Fruit fly (Drosophila melanogaster) whole organism, embryonic: ENCODE results near the gene NANS.

Experiments used
- ATbp ChIP-seq: fragments of 200-800 bp; sonication (Bioruptor generic); optimal IDR thresholded peaks from 2 replicates; lab custom pipeline; 2017; ENCODE audit warnings: missing biosample characterization, mild to moderate bottlenecking, missing genetic modification characterization, missing genetic modification reagents
- Antp ChIP-seq: fragments of 200-800 bp; sonication (Bioruptor generic); optimal IDR thresholded peaks from 3 replicates; lab custom pipeline; 2016; ENCODE audit warnings: missing biosample characterization, missing genetic modification characterization
- Bteb2 ChIP-seq: fragments of 200-800 bp; sonication (Bioruptor generic); optimal IDR thresholded peaks from 2 replicates; lab custom pipeline; 2016; ENCODE audit warnings: missing biosample characterization, missing genetic modification characterization
- CG11696 ChIP-seq: fragments of 200-800 bp; sonication (Bioruptor generic); IDR thresholded peaks from 2 replicates; pipeline ENCODE4 v1.3.6; 2022; ENCODE audit warnings: missing biosample characterization, missing genetic modification characterization
- CG12155 ChIP-seq: fragments of 200-800 bp; sonication (Bioruptor generic); optimal IDR thresholded peaks from 3 replicates; lab custom pipeline; 2016; ENCODE audit warnings: missing biosample characterization, missing genetic modification characterization
- CG13624 ChIP-seq: fragments of 200-800 bp; sonication (Bioruptor generic); optimal IDR thresholded peaks from 2 replicates; lab custom pipeline; 2016; ENCODE audit warnings: missing biosample characterization, missing genetic modification characterization
- CG14710 ChIP-seq: fragments of 200-800 bp; sonication (Bioruptor generic); optimal IDR thresholded peaks from 3 replicates; lab custom pipeline; 2019; ENCODE audit warnings: missing biosample characterization, mild to moderate bottlenecking, missing genetic modification characterization, moderate library complexity
- CG17912 ChIP-seq: fragments of 200-800 bp; sonication (Bioruptor generic); optimal IDR thresholded peaks from 2 replicates; lab custom pipeline; 2018; ENCODE audit warnings: missing biosample characterization, mild to moderate bottlenecking, missing genetic modification characterization
- CG18476 ChIP-seq: fragments of 200-800 bp; sonication (Bioruptor generic); optimal IDR thresholded peaks from 2 replicates; lab custom pipeline; 2016; ENCODE audit warnings: missing biosample characterization, mild to moderate bottlenecking, missing genetic modification characterization
- CG18599 ChIP-seq: fragments of 200-800 bp; sonication (Bioruptor generic); optimal IDR thresholded peaks from 3 replicates; lab custom pipeline; 2017; ENCODE audit warnings: missing biosample characterization, missing genetic modification characterization, mild to moderate bottlenecking, moderate library complexity, missing genetic modification reagents
- CG2116 ChIP-seq: fragments of 200-800 bp; sonication (Bioruptor generic); optimal IDR thresholded peaks from 3 replicates; lab custom pipeline; 2018; ENCODE audit warnings: missing biosample characterization, mild to moderate bottlenecking, missing genetic modification characterization
- CG33557 ChIP-seq: fragments of 200-800 bp; sonication (Bioruptor generic); optimal IDR thresholded peaks from 2 replicates; lab custom pipeline; 2019; ENCODE audit warnings: missing biosample characterization, mild to moderate bottlenecking, missing genetic modification characterization, moderate library complexity
- CG3847 ChIP-seq: fragments of 200-800 bp; sonication (Bioruptor generic); IDR thresholded peaks from 2 replicates; pipeline ENCODE4 v1.3.6; 2022; ENCODE audit warnings: missing biosample characterization, missing genetic modification characterization
- CG4820 ChIP-seq: fragments of 200-800 bp; sonication (Bioruptor generic); optimal IDR thresholded peaks from 3 replicates; lab custom pipeline; 2016; ENCODE audit warnings: missing biosample characterization, missing genetic modification characterization
- CG5180 ChIP-seq: fragments of 200-800 bp; sonication (Bioruptor generic); optimal IDR thresholded peaks from 3 replicates; lab custom pipeline; 2017; ENCODE audit warnings: missing biosample characterization, missing genetic modification characterization, mild to moderate bottlenecking, moderate library complexity, missing genetic modification reagents
- CG6654 ChIP-seq: fragments of 200-800 bp; sonication (Bioruptor generic); optimal IDR thresholded peaks from 2 replicates; lab custom pipeline; 2017; ENCODE audit warnings: missing biosample characterization, mild to moderate bottlenecking, missing genetic modification characterization
- CG6791 ChIP-seq: fragments of 200-800 bp; sonication (Bioruptor generic); IDR thresholded peaks from 3 replicates; pipeline ENCODE4 v1.3.6; 2022; ENCODE audit warnings: missing biosample characterization, missing genetic modification characterization; ENCODE audit not compliant: partially characterized antibody
- CG7745 ChIP-seq: fragments of 200-800 bp; sonication (Bioruptor generic); optimal IDR thresholded peaks from 2 replicates; lab custom pipeline; 2018; ENCODE audit warnings: missing biosample characterization, mild to moderate bottlenecking, missing genetic modification characterization, moderate library complexity
- CG9727 ChIP-seq: fragments of 200-800 bp; sonication (Bioruptor generic); optimal IDR thresholded peaks from 3 replicates; lab custom pipeline; 2017; ENCODE audit warnings: missing biosample characterization, mild to moderate bottlenecking, missing genetic modification characterization
- Camta ChIP-seq: fragments of 200-800 bp; sonication (Bioruptor generic); optimal IDR thresholded peaks from 2 replicates; lab custom pipeline; 2016; ENCODE audit warnings: missing biosample characterization, missing genetic modification characterization
- Dad ChIP-seq: fragments of 200-800 bp; sonication (Bioruptor generic); optimal IDR thresholded peaks from 3 replicates; lab custom pipeline; 2016; ENCODE audit warnings: missing biosample characterization, missing genetic modification characterization
- Doc3 ChIP-seq: fragments of 200-800 bp; sonication (Bioruptor generic); IDR thresholded peaks from 3 replicates; pipeline ENCODE4 v1.3.6; 2022; ENCODE audit warnings: missing biosample characterization, missing genetic modification characterization; ENCODE audit not compliant: partially characterized antibody
- Dp ChIP-seq: fragments of 200-800 bp; sonication (Bioruptor generic); optimal IDR thresholded peaks from 2 replicates; lab custom pipeline; 2018; ENCODE audit warnings: missing biosample characterization, mild to moderate bottlenecking, missing genetic modification characterization, moderate library complexity
- Elba2 ChIP-seq: fragments of 200-800 bp; sonication (Bioruptor generic); optimal IDR thresholded peaks from 3 replicates; lab custom pipeline; 2016; ENCODE audit warnings: missing biosample characterization, missing genetic modification characterization
- Fer2 ChIP-seq: fragments of 200-800 bp; sonication (Bioruptor generic); optimal IDR thresholded peaks from 2 replicates; lab custom pipeline; 2018; ENCODE audit warnings: missing biosample characterization, mild to moderate bottlenecking, missing genetic modification characterization, moderate library complexity
- HLH4C ChIP-seq: fragments of 200-800 bp; sonication (Bioruptor generic); IDR thresholded peaks from 3 replicates; pipeline ENCODE4 v1.3.6; 2022; ENCODE audit warnings: missing biosample characterization, missing genetic modification characterization; ENCODE audit not compliant: partially characterized antibody
- Hey ChIP-seq: fragments of 200-800 bp; sonication (Bioruptor generic); optimal IDR thresholded peaks from 3 replicates; lab custom pipeline; 2018; ENCODE audit warnings: missing biosample characterization, mild to moderate bottlenecking, missing genetic modification characterization
- Hr3 ChIP-seq: fragments of 200-800 bp; sonication (Bioruptor generic); optimal IDR thresholded peaks from 3 replicates; lab custom pipeline; 2016; ENCODE audit warnings: missing biosample characterization, missing genetic modification characterization
- Kr ChIP-seq: fragments of 200-800 bp; sonication (Bioruptor generic); optimal IDR thresholded peaks from 2 replicates; lab custom pipeline; 2017; ENCODE audit warnings: missing biosample characterization, mild to moderate bottlenecking, missing genetic modification characterization
- Neu2 ChIP-seq: fragments of 200-800 bp; sonication (Bioruptor generic); optimal IDR thresholded peaks from 3 replicates; lab custom pipeline; 2016; ENCODE audit warnings: missing biosample characterization, missing genetic modification characterization, borderline replicate concordance
- Vsx1 ChIP-seq: fragments of 200-800 bp; sonication (Bioruptor generic); optimal IDR thresholded peaks from 2 replicates; lab custom pipeline; 2017; ENCODE audit warnings: missing biosample characterization, mild to moderate bottlenecking, missing genetic modification characterization, missing genetic modification reagents
- al ChIP-seq: fragments of 200-800 bp; sonication (Bioruptor generic); IDR thresholded peaks from 2 replicates; pipeline ENCODE4 v1.3.6; 2022; ENCODE audit warnings: missing biosample characterization, missing genetic modification characterization
- cato ChIP-seq: fragments of 200-800 bp; sonication (Bioruptor generic); optimal IDR thresholded peaks from 2 replicates; lab custom pipeline; 2016; ENCODE audit warnings: missing biosample characterization, missing genetic modification characterization, borderline replicate concordance
- chif ChIP-seq, 2 experiments: fragments of 200-800 bp; sonication (Bioruptor generic); optimal IDR thresholded peaks; 3 replicates each; lab custom pipeline; 2016; ENCODE audit warnings: missing biosample characterization in 2 of 2, missing genetic modification characterization in 2 of 2
- corto ChIP-seq: fragments of 200-800 bp; sonication (Bioruptor generic); optimal IDR thresholded peaks from 2 replicates; lab custom pipeline; 2016; ENCODE audit warnings: missing biosample characterization, mild to moderate bottlenecking, missing genetic modification characterization, moderate library complexity
- disco-r ChIP-seq: fragments of 200-800 bp; sonication (Bioruptor generic); optimal IDR thresholded peaks from 2 replicates; lab custom pipeline; 2016; ENCODE audit warnings: missing biosample characterization, missing genetic modification characterization
- dm ChIP-seq: fragments of 200-800 bp; sonication (Bioruptor generic); optimal IDR thresholded peaks from 3 replicates; lab custom pipeline; 2016; ENCODE audit warnings: missing biosample characterization, missing genetic modification characterization
- eve ChIP-seq, 2 experiments: fragments of >200 bp; optimal IDR thresholded peaks; 2 replicates each; lab custom pipeline; 2017; ENCODE audit warnings: missing biosample characterization in 2 of 2, missing genetic modification characterization in 2 of 2
- fd3F ChIP-seq: fragments of 200-800 bp; sonication (Bioruptor generic); optimal IDR thresholded peaks from 2 replicates; lab custom pipeline; 2018; ENCODE audit warnings: missing biosample characterization, mild to moderate bottlenecking, missing genetic modification characterization, moderate library complexity
- fd96Cb ChIP-seq: fragments of 200-800 bp; sonication (Bioruptor generic); optimal IDR thresholded peaks from 2 replicates; lab custom pipeline; 2018; ENCODE audit warnings: missing biosample characterization, mild to moderate bottlenecking, missing genetic modification characterization, moderate library complexity
- gcm ChIP-seq: fragments of 200-800 bp; sonication (Bioruptor generic); optimal IDR thresholded peaks from 2 replicates; lab custom pipeline; 2019; ENCODE audit warnings: missing biosample characterization, mild to moderate bottlenecking, missing genetic modification characterization, moderate library complexity
- ham ChIP-seq: fragments of 200-800 bp; sonication (Bioruptor generic); IDR thresholded peaks from 2 replicates; pipeline ENCODE4 v1.3.6; 2022; ENCODE audit warnings: missing biosample characterization, missing genetic modification characterization
- ind ChIP-seq: fragments of 200-800 bp; sonication (Bioruptor generic); optimal IDR thresholded peaks from 3 replicates; lab custom pipeline; 2016; ENCODE audit warnings: missing biosample characterization, missing genetic modification characterization
- phol ChIP-seq: fragments of 200-800 bp; sonication (Bioruptor generic); optimal IDR thresholded peaks from 3 replicates; lab custom pipeline; 2018; ENCODE audit warnings: missing biosample characterization, mild to moderate bottlenecking, missing genetic modification characterization, moderate library complexity
- pum ChIP-seq: fragments of 200-800 bp; sonication (Bioruptor generic); optimal IDR thresholded peaks from 2 replicates; lab custom pipeline; 2016; ENCODE audit warnings: missing biosample characterization, missing genetic modification characterization
- shn ChIP-seq: fragments of 200-800 bp; sonication (Bioruptor generic); optimal IDR thresholded peaks from 3 replicates; lab custom pipeline; 2016; ENCODE audit warnings: missing biosample characterization, missing genetic modification characterization
- sim ChIP-seq: fragments of 200-800 bp; sonication (Bioruptor generic); IDR thresholded peaks from 2 replicates; pipeline ENCODE4 v1.3.6; 2022; ENCODE audit warnings: missing biosample characterization, missing genetic modification characterization
- sisA ChIP-seq: fragments of 200-800 bp; sonication (Bioruptor generic); IDR thresholded peaks from 2 replicates; pipeline ENCODE4 v1.3.6; 2022; ENCODE audit warnings: missing biosample characterization, missing genetic modification characterization
- slou ChIP-seq: fragments of 200-800 bp; sonication (Bioruptor generic); optimal IDR thresholded peaks from 3 replicates; lab custom pipeline; 2016; ENCODE audit warnings: missing biosample characterization, missing genetic modification characterization
- ssp ChIP-seq: fragments of 200-800 bp; sonication (Bioruptor generic); IDR thresholded peaks from 2 replicates; pipeline ENCODE4 v1.3.6; 2022; ENCODE audit warnings: missing biosample characterization, missing genetic modification characterization

NANS gene

dm6 chr3R:12448889-12449314, 22.5 kb downstream of the NANS start, which contains the start of gene CG18549 (continued):
- peak; percentile 100 for TF ChIP-seq CG18599 (GFP tag; lab: Kevin White, UChicago)
- peak; percentile 100 for TF ChIP-seq Camta (GFP tag; lab: Kevin White, UChicago)
- peak; percentile 76 for TF ChIP-seq Elba2 (GFP tag; lab: Kevin White, UChicago)
- peak; percentile 99 for TF ChIP-seq shn
- TF ChIP-seq disco-r (GFP tag; lab: Kevin White, UChicago) = peak; percentile 99
- peak; percentile 96 for TF ChIP-seq Dp (GFP tag; lab: Kevin White, UChicago)
- peak; percentile 100 for TF ChIP-seq CG9727 (GFP tag; lab: Kevin White, UChicago)
- peak; percentile 94 for TF ChIP-seq CG6654 (GFP tag; lab: Kevin White, UChicago)
- TF ChIP-seq Dad (GFP tag; lab: Kevin White, UChicago) = peak; percentile 99
- peak; percentile 100 for TF ChIP-seq CG13624
- TF ChIP-seq CG14710 (tag; lab: Kevin White, UChicago) = peak; percentile 99
- peak; percentile 99 for TF ChIP-seq Antp (GFP tag; lab: Kevin White, UChicago)
- TF ChIP-seq CG17912 = peak; percentile 100
- TF ChIP-seq fd96Cb (tag; lab: Kevin White, UChicago) = peak; percentile 100
- TF ChIP-seq ATbp = peak; percentile 100
- TF ChIP-seq fd3F (GFP tag; lab: Kevin White, UChicago) = peak; percentile 99
- TF ChIP-seq cato (GFP tag; lab: Kevin White, UChicago) = peak; percentile 99
- peak; percentile 99 for TF ChIP-seq Vsx1 (GFP tag; lab: Kevin White, UChicago)
- peak; percentile 100 for TF ChIP-seq CG3847 (GFP tag; lab: Robert Waterston, UW)
- TF ChIP-seq CG4820 = peak; percentile 99
- peak; percentile 100 for TF ChIP-seq corto
- peak; percentile 100 for TF ChIP-seq gcm (GFP tag; lab: Kevin White, UChicago)
- peak; percentile 98 for TF ChIP-seq CG11696 (GFP tag; lab: Robert Waterston, UW)
- peak; percentile 100 for TF ChIP-seq sisA (GFP tag; lab: Robert Waterston, UW)
- TF ChIP-seq ham (GFP tag; lab: Robert Waterston, UW) = peak; percentile 98
- TF ChIP-seq pum (GFP tag; lab: Kevin White, UChicago) = peak; percentile 99
- peak; percentile 99 for TF ChIP-seq Fer2 (tag; lab: Kevin White, UChicago)
- TF ChIP-seq phol (tag; lab: Kevin White, UChicago) = peak; percentile 100
- peak; percentile 73 for TF ChIP-seq HLH4C (GFP tag; lab: Robert Waterston, UW)
- peak; percentile 99 for TF ChIP-seq slou
- peak; percentile 100 for TF ChIP-seq Hr3 (GFP tag; lab: Kevin White, UChicago)
- TF ChIP-seq ind (GFP tag; lab: Kevin White, UChicago) = peak; percentile 99
- peak; percentile 95 for TF ChIP-seq CG5180 (GFP tag; lab: Kevin White, UChicago)
- TF ChIP-seq dm (GFP tag; lab: Kevin White, UChicago) = peak; percentile 98
- TF ChIP-seq CG6791 = peak; percentile 81
- peak; percentile 91 for TF ChIP-seq Neu2 (GFP tag; lab: Kevin White, UChicago)
- peak; percentile 85 for TF ChIP-seq Doc3
- no peak for TF ChIP-seq eve (GFP tag; optimal IDR thresholded peaks at IDR 0.05; lab: Kevin White, UChicago)
- TF ChIP-seq chif (GFP tag; optimal IDR thresholded peaks at IDR 0.05; lab: Kevin White, UChicago) = peak; percentile 99 to 100
- peak; percentile 99 for TF ChIP-seq al (GFP tag; lab: Robert Waterston, UW)
- TF ChIP-seq ssp (GFP tag; lab: Robert Waterston, UW) = peak; percentile 97
- TF ChIP-seq CG12155 (GFP tag; lab: Kevin White, UChicago) = peak; percentile 99
- TF ChIP-seq Bteb2 (GFP tag; lab: Kevin White, UChicago) = peak; percentile 99
- peak; percentile 100 for TF ChIP-seq sim (GFP tag; lab: Robert Waterston, UW)
- peak; percentile 98 for TF ChIP-seq CG7745 (tag; lab: Kevin White, UChicago)
- peak; percentile 73 for TF ChIP-seq Kr (GFP tag; lab: Kevin White, UChicago)
- TF ChIP-seq CG33557 (GFP tag; lab: Kevin White, UChicago) = peak; percentile 100
- TF ChIP-seq Hey (tag; lab: Kevin White, UChicago) = peak; percentile 97
- TF ChIP-seq CG18476 (GFP tag; lab: Kevin White, UChicago) = peak; percentile 99
- TF ChIP-seq CG2116 (GFP tag; lab: Kevin White, UChicago) = peak; percentile 94
